Worm (Caenorhabditis elegans): ENCODE results near the gene str-16.

DNA sequence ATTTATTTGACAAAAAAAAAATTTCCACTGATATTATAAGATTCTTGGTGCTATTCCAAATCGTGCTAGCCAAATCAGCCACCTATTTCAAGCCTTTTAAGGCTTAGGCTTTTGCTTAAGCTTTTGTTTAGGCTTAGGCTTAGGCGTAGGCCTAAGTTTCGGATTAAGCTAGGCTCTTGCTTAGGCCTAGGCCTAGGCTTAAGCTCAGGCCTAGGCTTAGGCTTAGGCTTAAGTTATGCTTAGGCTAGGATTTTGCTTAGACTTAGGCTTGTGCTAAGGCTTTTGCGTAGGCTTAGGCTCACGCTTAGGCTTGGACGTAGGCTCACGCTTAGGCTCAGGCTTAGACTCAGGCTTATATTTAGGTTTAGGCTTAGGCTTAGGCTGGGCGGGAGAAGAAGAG is 6.5 kb upstream of the str-16 start:
- TF ChIP-seq bed-3 (GFP tag; optimal IDR thresholded peaks at IDR 0.05) (no peak), elt-1 (tag; optimal IDR thresholded peaks at IDR 0.05; ENCODE audit: borderline replicate concordance, insufficient read depth) (no peak), snpc-4 (tag; optimal IDR thresholded peaks at IDR 0.05) (no peak), ztf-11 (tag; optimal IDR thresholded peaks at IDR 0.05) (no peak), sptf-1 (tag; optimal IDR thresholded peaks at IDR 0.05) (no peak), pha-4 (tag; optimal IDR thresholded peaks at IDR 0.05) (no peak), lsy-2 (tag; optimal IDR thresholded peaks at IDR 0.05) (no peak), zip-8 (tag; optimal IDR thresholded peaks at IDR 0.05) (no peak), unc-39 (tag; optimal IDR thresholded peaks at IDR 0.05) (no peak), nhr-28 (tag; optimal IDR thresholded peaks at IDR 0.05) (no peak), ces-1 (GFP tag; optimal IDR thresholded peaks at IDR 0.05) (no peak), blmp-1 (tag; optimal IDR thresholded peaks at IDR 0.05) (no peak)
